Fruit fly (Drosophila melanogaster) S2 (cell line): Measurements from ENCODE around the gene Gr66a.

Source experiments
- CG8478 ChIP-seq: fragments of >200 bp; optimal IDR thresholded peaks from 2 replicates; lab custom pipeline; 2018
- CTCF ChIP-seq, 2 experiments: fragments of >200 bp; optimal IDR thresholded peaks; 2 replicates each; lab custom pipeline; 2018

Gene Gr66a

DNA sequence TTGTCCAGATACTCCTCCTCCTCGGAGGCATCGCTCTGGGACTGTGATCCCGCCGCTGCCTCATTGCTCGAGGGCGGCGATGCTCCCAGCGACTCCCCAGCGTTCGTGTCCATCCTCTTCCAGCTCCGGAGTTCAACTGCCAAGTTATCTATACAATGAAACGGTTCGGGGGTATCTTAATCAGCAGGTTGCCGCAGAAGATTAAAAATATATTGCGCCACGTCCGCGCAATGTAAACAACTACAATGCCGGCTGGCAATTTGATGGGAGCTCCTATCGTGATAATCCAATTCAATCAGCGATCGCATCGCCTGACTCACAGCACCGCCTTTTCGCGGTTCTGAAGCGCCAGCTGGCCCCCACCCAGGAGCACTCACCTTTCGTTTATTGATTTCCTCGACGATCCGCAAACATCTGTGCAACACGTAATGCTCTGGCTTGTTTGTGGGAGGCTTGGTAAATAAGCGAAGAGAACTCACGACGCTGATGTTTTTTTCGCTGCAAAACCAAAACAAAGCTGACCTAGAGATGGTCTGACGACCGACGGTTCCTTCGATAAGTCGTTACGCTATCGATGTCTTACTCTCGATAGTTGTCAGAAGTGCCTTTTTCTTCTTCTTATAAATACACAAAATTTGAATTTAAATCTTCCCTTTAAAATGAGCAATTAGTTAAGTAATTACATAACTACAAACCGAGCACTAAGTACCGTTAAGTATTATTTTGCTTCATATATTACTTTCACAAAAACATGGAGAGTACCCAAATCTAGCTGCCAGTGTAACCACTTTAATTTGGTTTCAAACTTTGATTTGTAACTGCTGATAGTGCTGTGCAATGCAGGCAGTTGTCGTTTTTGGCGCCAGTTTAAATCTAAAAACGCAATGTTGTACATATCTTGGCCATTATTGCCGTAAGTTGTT, 17.2 kb downstream of the Gr66a start, which contains the start of gene cert:
Gene cert, minus strand, starts transcription at position 535 of the 923 bp plus-strand sequence.
- TF ChIP-seq CG8478 (lab: Kevin White, UChicago) = no peak
- TF ChIP-seq CTCF (optimal IDR thresholded peaks at IDR 0.05; lab: Kevin White, UChicago) = no peak

DNA sequence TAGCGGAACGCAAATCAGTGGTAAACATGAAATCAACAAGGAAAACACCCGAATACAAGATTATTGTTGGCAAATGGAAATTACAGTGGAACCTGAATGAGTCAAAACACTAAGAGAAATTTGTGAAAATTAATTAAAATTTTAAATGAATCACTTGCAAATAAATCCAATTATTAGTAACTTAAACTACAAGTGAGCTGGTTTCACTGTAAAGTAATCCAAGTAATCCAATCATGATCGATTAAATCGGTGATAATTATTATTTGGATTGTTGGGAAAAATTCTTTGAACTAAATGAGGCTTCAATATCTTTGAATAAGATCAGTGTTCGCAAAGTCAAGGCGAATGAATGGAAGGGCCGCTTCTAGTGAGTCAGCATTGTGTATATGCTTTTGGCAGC, 18.4 kb downstream of the Gr66a start:
- no peak for TF ChIP-seq CG8478 (lab: Kevin White, UChicago)
- no peak for TF ChIP-seq CTCF (optimal IDR thresholded peaks at IDR 0.05; lab: Kevin White, UChicago)

DNA sequence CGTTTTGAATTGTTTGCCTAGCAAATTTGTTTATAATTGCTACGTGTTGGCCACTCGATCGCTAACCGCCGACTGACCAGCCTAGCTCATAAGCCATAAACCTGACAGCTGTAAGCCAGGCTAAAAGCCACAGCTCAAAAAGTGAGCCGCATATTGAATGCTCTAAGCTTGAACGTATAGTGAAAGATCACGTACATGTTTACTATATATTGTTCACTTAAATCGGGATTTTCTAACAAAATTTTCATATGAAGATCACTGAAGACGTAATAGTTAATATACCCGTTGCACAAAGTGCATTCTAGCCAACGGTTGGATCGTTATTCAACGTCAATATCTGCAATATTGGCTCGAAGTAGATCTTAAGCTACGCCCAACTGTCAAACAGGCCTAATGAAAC, 20.4 kb downstream of the Gr66a start:
- no peak for TF ChIP-seq CTCF (optimal IDR thresholded peaks at IDR 0.05; lab: Kevin White, UChicago)
- no peak for TF ChIP-seq CG8478 (lab: Kevin White, UChicago)

DNA sequence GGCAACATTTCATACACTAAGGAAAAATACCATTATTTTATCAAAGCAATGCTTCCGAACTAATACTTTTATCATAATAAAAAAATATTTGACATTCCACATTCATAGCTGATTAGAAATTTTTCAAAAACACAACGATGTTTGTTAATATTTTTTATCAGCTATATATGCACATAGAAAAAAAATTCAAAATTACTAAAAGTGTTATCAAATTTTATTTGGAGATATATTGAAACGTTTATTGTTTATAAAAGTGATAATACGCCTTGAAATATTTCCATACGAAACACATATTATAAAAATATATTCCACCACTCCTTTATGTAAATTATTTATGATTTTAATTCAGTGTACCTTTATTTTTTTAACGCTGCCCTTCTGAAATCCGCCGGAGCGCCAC, 21.0 kb downstream of the Gr66a start:
- no peak for TF ChIP-seq CG8478 (lab: Kevin White, UChicago)
- no peak for TF ChIP-seq CTCF (optimal IDR thresholded peaks at IDR 0.05; lab: Kevin White, UChicago)

DNA sequence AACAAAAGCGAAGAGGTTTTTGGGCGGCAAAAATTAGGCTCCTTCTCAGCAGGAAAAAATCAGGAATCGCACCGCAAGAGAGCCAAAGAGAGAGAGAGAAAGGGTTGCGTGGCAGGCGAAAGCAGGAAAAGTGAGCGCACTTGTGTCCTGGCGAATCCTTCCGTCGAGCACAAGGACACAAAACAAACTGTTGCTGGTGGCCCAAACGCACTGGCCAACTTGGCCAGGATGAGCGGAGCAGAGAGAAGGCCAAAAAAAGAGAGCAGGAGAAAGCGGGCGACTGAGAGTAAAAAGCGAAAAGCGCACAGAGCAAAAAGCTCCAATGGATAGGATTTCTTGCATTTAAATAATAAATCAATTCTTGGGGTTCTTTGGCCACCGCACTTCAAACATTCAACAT, 21.5 kb downstream of the Gr66a start:
- no peak for TF ChIP-seq CTCF (optimal IDR thresholded peaks at IDR 0.05; lab: Kevin White, UChicago)
- TF ChIP-seq CG8478 (lab: Kevin White, UChicago) = no peak

DNA sequence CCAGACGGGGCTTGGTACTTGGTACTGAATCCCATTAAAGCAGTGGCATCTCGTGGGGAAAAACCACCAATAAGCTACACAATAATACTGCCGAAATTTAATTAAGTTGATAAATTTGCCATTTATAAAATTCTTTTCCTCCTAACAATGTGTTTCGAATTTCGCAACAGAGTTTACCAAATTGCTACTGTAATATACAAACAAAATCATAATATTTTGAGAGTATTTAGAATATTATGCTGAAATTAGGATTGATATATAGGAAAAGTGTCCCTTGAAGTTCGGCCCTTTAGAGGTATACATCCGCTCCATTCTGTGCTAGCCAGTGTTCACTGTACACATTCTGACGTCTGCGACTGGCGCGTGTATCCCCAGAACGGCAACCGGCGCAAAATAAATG, 22.1 kb downstream of the Gr66a start:
- TF ChIP-seq CTCF (optimal IDR thresholded peaks at IDR 0.05; lab: Kevin White, UChicago) = no peak
- no peak for TF ChIP-seq CG8478 (lab: Kevin White, UChicago)
